Fruit fly (Drosophila melanogaster) whole organism, embryonic: ENCODE results near the gene CG31365.
A peak's percentile ranks its signal among the peaks of the same experiment; 100 is the strongest.

Experiments used
- Bdp1 ChIP-seq: fragments of 200-800 bp; sonication (Bioruptor generic); optimal IDR thresholded peaks from 3 replicates; lab custom pipeline; 2016; ENCODE audit warnings: missing biosample characterization, missing genetic modification characterization
- C15 ChIP-seq: fragments of 200-800 bp; sonication (Bioruptor generic); IDR thresholded peaks from 3 replicates; pipeline ENCODE4 v1.3.6; 2022; ENCODE audit warnings: missing biosample characterization, missing genetic modification characterization
- CG10565 ChIP-seq: fragments of 200-800 bp; sonication (Bioruptor generic); optimal IDR thresholded peaks from 3 replicates; lab custom pipeline; 2016; ENCODE audit warnings: missing biosample characterization, mild to moderate bottlenecking, missing genetic modification characterization
- CG12104 ChIP-seq: fragments of 200-800 bp; sonication (Bioruptor generic); optimal IDR thresholded peaks from 3 replicates; lab custom pipeline; 2016; ENCODE audit warnings: missing biosample characterization, missing genetic modification characterization
- CG12219 ChIP-seq: fragments of 200-800 bp; sonication (Bioruptor generic); optimal IDR thresholded peaks from 3 replicates; lab custom pipeline; 2018; ENCODE audit warnings: missing biosample characterization, mild to moderate bottlenecking, missing genetic modification characterization
- CG13775 ChIP-seq: fragments of 200-800 bp; sonication (Bioruptor generic); optimal IDR thresholded peaks from 3 replicates; lab custom pipeline; 2017; ENCODE audit warnings: missing biosample characterization, mild to moderate bottlenecking, missing genetic modification characterization
- CG17802 ChIP-seq: fragments of 200-800 bp; sonication (Bioruptor generic); optimal IDR thresholded peaks from 2 replicates; lab custom pipeline; 2018; ENCODE audit warnings: missing biosample characterization, mild to moderate bottlenecking, missing genetic modification characterization, moderate library complexity
- CG2129 ChIP-seq: fragments of 200-800 bp; sonication (Bioruptor generic); IDR thresholded peaks from 2 replicates; pipeline ENCODE4 v1.3.6; 2022; ENCODE audit warnings: missing biosample characterization, missing genetic modification characterization; ENCODE audit not compliant: partially characterized antibody
- CG6272 ChIP-seq: fragments of 200-800 bp; sonication (Bioruptor generic); IDR thresholded peaks from 2 replicates; pipeline ENCODE4 v1.3.6; 2022; ENCODE audit warnings: missing biosample characterization, missing genetic modification characterization
- CG6765 ChIP-seq: fragments of 200-800 bp; sonication (Bioruptor generic); optimal IDR thresholded peaks from 3 replicates; lab custom pipeline; 2017; ENCODE audit warnings: missing biosample characterization, mild to moderate bottlenecking, missing genetic modification characterization
- CG7745 ChIP-seq: fragments of 200-800 bp; sonication (Bioruptor generic); optimal IDR thresholded peaks from 2 replicates; lab custom pipeline; 2018; ENCODE audit warnings: missing biosample characterization, mild to moderate bottlenecking, missing genetic modification characterization, moderate library complexity
- CG7987 ChIP-seq: fragments of 200-800 bp; sonication (Bioruptor generic); optimal IDR thresholded peaks from 2 replicates; lab custom pipeline; 2018; ENCODE audit warnings: missing biosample characterization, mild to moderate bottlenecking, missing genetic modification characterization, moderate library complexity
- CG8944 ChIP-seq: fragments of 200-800 bp; sonication (Bioruptor generic); optimal IDR thresholded peaks from 3 replicates; lab custom pipeline; 2016; ENCODE audit warnings: missing biosample characterization, missing genetic modification characterization
- CG9609 ChIP-seq: fragments of 200-800 bp; sonication (Bioruptor generic); optimal IDR thresholded peaks from 3 replicates; lab custom pipeline; 2016; ENCODE audit warnings: missing biosample characterization, missing genetic modification characterization
- CHES-1-like ChIP-seq: fragments of 200-800 bp; sonication (Bioruptor generic); optimal IDR thresholded peaks from 2 replicates; lab custom pipeline; 2016; ENCODE audit warnings: missing biosample characterization, missing genetic modification characterization
- CTCF ChIP-seq: fragments of 200-800 bp; sonication (Bioruptor generic); optimal IDR thresholded peaks from 2 replicates; lab custom pipeline; 2017; ENCODE audit warnings: missing biosample characterization, mild to moderate bottlenecking, missing genetic modification characterization, moderate library complexity
- Dfd ChIP-seq, 2 experiments: fragments of >200 bp; optimal IDR thresholded peaks; 2 replicates each; lab custom pipeline; 2017; ENCODE audit warnings: missing biosample characterization in 2 of 2, missing genetic modification characterization in 2 of 2
- Drgx ChIP-seq: fragments of 200-800 bp; sonication (Bioruptor generic); IDR thresholded peaks from 2 replicates; pipeline ENCODE4 v1.3.6; 2022; ENCODE audit warnings: missing biosample characterization, missing genetic modification characterization
- Ets65A ChIP-seq: fragments of 200-800 bp; sonication (Bioruptor generic); peaks from one replicate; lab custom pipeline; 2016; ENCODE audit warnings: missing biosample characterization, missing genetic modification characterization
- HLH54F ChIP-seq: fragments of 200-800 bp; sonication (Bioruptor generic); optimal IDR thresholded peaks from 3 replicates; lab custom pipeline; 2016; ENCODE audit warnings: missing biosample characterization, missing genetic modification characterization
- Hey ChIP-seq: fragments of 200-800 bp; sonication (Bioruptor generic); optimal IDR thresholded peaks from 3 replicates; lab custom pipeline; 2018; ENCODE audit warnings: missing biosample characterization, mild to moderate bottlenecking, missing genetic modification characterization
- Hr51 ChIP-seq, 2 experiments: fragments of 200-800 bp; sonication (Bioruptor generic); optimal IDR thresholded peaks; 2 replicates in 1 of 2; 3 replicates in 1 of 2; lab custom pipeline; 2016 to 2018; ENCODE audit warnings: missing biosample characterization in 2 of 2, missing genetic modification characterization in 2 of 2, mild to moderate bottlenecking in 1 of 2, moderate library complexity in 1 of 2
- Meics ChIP-seq: fragments of 200-800 bp; sonication (Bioruptor generic); optimal IDR thresholded peaks from 2 replicates; lab custom pipeline; 2017; ENCODE audit warnings: missing biosample characterization, mild to moderate bottlenecking, missing genetic modification characterization
- NFAT ChIP-seq: fragments of 200-800 bp; sonication (Bioruptor generic); IDR thresholded peaks from 2 replicates; pipeline ENCODE4 v1.3.6; 2022; ENCODE audit warnings: missing biosample characterization, missing genetic modification characterization
- Oli ChIP-seq: fragments of 200-800 bp; sonication (Bioruptor generic); optimal IDR thresholded peaks from 2 replicates; lab custom pipeline; 2018; ENCODE audit warnings: missing biosample characterization, mild to moderate bottlenecking, missing genetic modification characterization, moderate library complexity
- Optix ChIP-seq: fragments of 200-800 bp; sonication (Bioruptor generic); IDR thresholded peaks from 3 replicates; pipeline ENCODE4 v1.3.6; 2022; ENCODE audit warnings: missing biosample characterization, missing genetic modification characterization
- Pdp1 ChIP-seq, 2 experiments: fragments of 200-800 bp; sonication (Bioruptor generic); optimal IDR thresholded peaks; 3 replicates each; lab custom pipeline; 2016; ENCODE audit warnings: missing biosample characterization in 2 of 2, missing genetic modification characterization in 2 of 2, mild to moderate bottlenecking in 1 of 2, moderate library complexity in 1 of 2
- Ptx1 ChIP-seq: fragments of 200-800 bp; sonication (Bioruptor generic); IDR thresholded peaks from 2 replicates; pipeline ENCODE4 v1.3.6; 2022; ENCODE audit warnings: missing biosample characterization, missing genetic modification characterization
- Sox100B ChIP-seq: fragments of 200-800 bp; sonication (Bioruptor generic); optimal IDR thresholded peaks from 3 replicates; lab custom pipeline; 2018; ENCODE audit warnings: missing biosample characterization, mild to moderate bottlenecking, missing genetic modification characterization
- Sox102F ChIP-seq: fragments of 200-800 bp; sonication (Bioruptor generic); optimal IDR thresholded peaks from 2 replicates; lab custom pipeline; 2018; ENCODE audit warnings: missing biosample characterization, mild to moderate bottlenecking, missing genetic modification characterization, moderate library complexity
- ash1 ChIP-seq: fragments of 200-800 bp; sonication (Bioruptor generic); optimal IDR thresholded peaks from 2 replicates; lab custom pipeline; 2018; ENCODE audit warnings: missing biosample characterization, mild to moderate bottlenecking, missing genetic modification characterization
- bbx ChIP-seq: fragments of 200-800 bp; sonication (Bioruptor generic); IDR thresholded peaks from 2 replicates; pipeline ENCODE4 v1.3.6; 2022; ENCODE audit warnings: missing biosample characterization, missing genetic modification characterization; ENCODE audit not compliant: partially characterized antibody
- bcd ChIP-seq: fragments of 200-800 bp; sonication (Bioruptor generic); optimal IDR thresholded peaks from 2 replicates; lab custom pipeline; 2017; ENCODE audit warnings: missing biosample characterization, mild to moderate bottlenecking, missing genetic modification characterization
- br ChIP-seq: fragments of >200 bp; optimal IDR thresholded peaks from 2 replicates; lab custom pipeline; 2017
- cato ChIP-seq: fragments of 200-800 bp; sonication (Bioruptor generic); optimal IDR thresholded peaks from 2 replicates; lab custom pipeline; 2016; ENCODE audit warnings: missing biosample characterization, missing genetic modification characterization, borderline replicate concordance
- crc ChIP-seq: fragments of 200-800 bp; sonication (Bioruptor generic); optimal IDR thresholded peaks from 2 replicates; lab custom pipeline; 2016; ENCODE audit warnings: missing biosample characterization, missing genetic modification characterization
- croc ChIP-seq: fragments of 200-800 bp; sonication (Bioruptor generic); conservative IDR thresholded peaks from 3 replicates; pipeline ENCODE4 v1.3.6; 2022; ENCODE audit warnings: missing biosample characterization, missing genetic modification characterization
- crol ChIP-seq: fragments of 200-800 bp; sonication (Bioruptor generic); IDR thresholded peaks from 2 replicates; pipeline ENCODE4 v1.3.6; 2022; ENCODE audit warnings: missing biosample characterization, missing genetic modification characterization
- dan ChIP-seq: fragments of 200-800 bp; sonication (Bioruptor generic); IDR thresholded peaks from 2 replicates; pipeline ENCODE4 v1.3.6; 2022; ENCODE audit warnings: missing biosample characterization, missing genetic modification characterization
- fd3F ChIP-seq: fragments of 200-800 bp; sonication (Bioruptor generic); optimal IDR thresholded peaks from 2 replicates; lab custom pipeline; 2018; ENCODE audit warnings: missing biosample characterization, mild to moderate bottlenecking, missing genetic modification characterization, moderate library complexity
- hth ChIP-seq: fragments of >200 bp; optimal IDR thresholded peaks from 2 replicates; lab custom pipeline; 2017; ENCODE audit warnings: inconsistent platforms
- kay ChIP-seq: fragments of 200-800 bp; sonication (Bioruptor generic); optimal IDR thresholded peaks from 2 replicates; lab custom pipeline; 2016; ENCODE audit warnings: missing biosample characterization, missing genetic modification characterization
- lilli ChIP-seq: fragments of 200-800 bp; sonication (Bioruptor generic); optimal IDR thresholded peaks from 3 replicates; lab custom pipeline; 2016; ENCODE audit warnings: missing biosample characterization, missing genetic modification characterization
- lola ChIP-seq, 3 experiments: fragments of >200 bp in 2 of 3; fragments of 200-800 bp in 1 of 3; sonication (Bioruptor generic) in 1 of 3; optimal IDR thresholded peaks; 2 replicates each; lab custom pipeline; 2017 to 2019; ENCODE audit warnings: missing biosample characterization in 3 of 3, missing genetic modification characterization in 3 of 3, mild to moderate bottlenecking in 1 of 3, moderate library complexity in 1 of 3
- mirr ChIP-seq: fragments of 200-800 bp; sonication (Bioruptor generic); optimal IDR thresholded peaks from 3 replicates; lab custom pipeline; 2018; ENCODE audit warnings: missing biosample characterization, mild to moderate bottlenecking, missing genetic modification characterization
- nerfin-2 ChIP-seq: fragments of 200-800 bp; sonication (Bioruptor generic); IDR thresholded peaks from 2 replicates; pipeline ENCODE4 v1.3.6; 2022; ENCODE audit warnings: missing biosample characterization, missing genetic modification characterization; ENCODE audit not compliant: partially characterized antibody
- row ChIP-seq: fragments of 200-800 bp; sonication (Bioruptor generic); IDR thresholded peaks from 3 replicates; pipeline ENCODE4 v1.3.6; 2022; ENCODE audit warnings: missing biosample characterization, missing genetic modification characterization
- scrt ChIP-seq: fragments of 200-800 bp; sonication (Bioruptor generic); optimal IDR thresholded peaks from 2 replicates; lab custom pipeline; 2018; ENCODE audit warnings: missing biosample characterization, mild to moderate bottlenecking, missing genetic modification characterization, moderate library complexity
- trem ChIP-seq: fragments of 200-800 bp; optimal IDR thresholded peaks from 3 replicates; lab custom pipeline; 2019; ENCODE audit warnings: missing biosample characterization, mild to moderate bottlenecking, missing genetic modification characterization, moderate library complexity
- ttk ChIP-seq: fragments of 200-800 bp; sonication (Bioruptor generic); IDR thresholded peaks from 2 replicates; pipeline ENCODE4 v2.1.2; 2022; ENCODE audit warnings: missing biosample characterization, missing genetic modification characterization
- zen2 ChIP-seq: fragments of 200-800 bp; sonication (Bioruptor generic); IDR thresholded peaks from 3 replicates; pipeline ENCODE4 v1.3.6; 2022; ENCODE audit warnings: missing biosample characterization, missing genetic modification characterization; ENCODE audit not compliant: partially characterized antibody

Gene CG31365

DNA sequence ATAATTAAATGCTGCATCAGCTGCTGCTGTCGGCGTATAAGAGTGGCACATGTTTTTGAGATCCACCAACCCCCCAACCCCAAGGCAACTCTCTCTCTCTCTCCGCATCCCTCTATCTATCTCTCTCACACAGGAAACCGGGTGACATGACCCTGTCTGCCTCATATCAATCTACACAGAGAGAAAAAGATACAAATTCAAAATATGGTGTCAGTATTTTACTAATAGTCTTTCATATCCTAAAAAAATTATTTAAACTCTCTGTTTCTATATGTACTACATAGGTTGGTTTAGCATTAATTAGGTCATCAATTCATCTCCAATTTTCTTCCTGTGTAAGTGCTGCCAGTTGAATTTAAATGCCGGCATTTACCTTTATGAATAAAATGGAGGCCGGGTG lies 49.2 kb upstream of the CG31365 start (continued):
- TF ChIP-seq Hr51 (GFP tag; optimal IDR thresholded peaks at IDR 0.05; lab: Kevin White, UChicago) = peak; percentile 63 to 95
- peak; percentile 44 for TF ChIP-seq CG7987 (GFP tag; lab: Kevin White, UChicago)
- no peak for TF ChIP-seq CG7745
- TF ChIP-seq CG17802 (tag; lab: Kevin White, UChicago) = peak; percentile 70
- TF ChIP-seq CG8944 (GFP tag; lab: Kevin White, UChicago) = peak; percentile 86
- TF ChIP-seq hth (lab: Kevin White, UChicago) = no peak
- TF ChIP-seq Pdp1 (GFP tag; optimal IDR thresholded peaks at IDR 0.05; lab: Kevin White, UChicago) = peak; percentile 79 to 90
- TF ChIP-seq ttk (GFP tag; lab: Robert Waterston, UW) = peak; percentile 93
- TF ChIP-seq CTCF (GFP tag; lab: Kevin White, UChicago) = peak; percentile 34
- TF ChIP-seq NFAT = peak; percentile 51; the same call in 1 of the 2 replicates
- peak; percentile 92 for TF ChIP-seq CG12219
- peak; percentile 74 for TF ChIP-seq scrt (GFP tag; lab: Kevin White, UChicago)
- peak; percentile 85 for TF ChIP-seq Sox100B (GFP tag; lab: Kevin White, UChicago)
- TF ChIP-seq ash1 = no peak
- TF ChIP-seq nerfin-2 (GFP tag; lab: Robert Waterston, UW) = no peak
- TF ChIP-seq mirr (GFP tag; lab: Kevin White, UChicago) = no peak
- TF ChIP-seq zen2 (GFP tag; lab: Robert Waterston, UW) = no peak
- peak; percentile 71 for TF ChIP-seq Bdp1
- peak; percentile 92 for TF ChIP-seq Ptx1 (GFP tag; lab: Robert Waterston, UW)
- peak; percentile 79 for TF ChIP-seq cato
- no peak for TF ChIP-seq CG2129 (GFP tag; lab: Robert Waterston, UW)
- TF ChIP-seq lola (GFP tag; optimal IDR thresholded peaks at IDR 0.05; lab: Kevin White, UChicago) = peak in 1 of 3 experiments; percentile 90
- TF ChIP-seq Hey (tag; lab: Kevin White, UChicago) = no peak
- peak; percentile 84 for TF ChIP-seq crc (GFP tag; lab: Kevin White, UChicago)
- peak; percentile 73; the same call in 2 of the 3 replicates for TF ChIP-seq C15 (GFP tag; lab: Robert Waterston, UW)
- TF ChIP-seq Drgx (GFP tag; lab: Robert Waterston, UW) = peak; percentile 89
- TF ChIP-seq CG6765 (GFP tag; lab: Kevin White, UChicago) = peak; percentile 63
- peak; percentile 67; the same call in 1 of the 2 replicates for TF ChIP-seq dan (GFP tag; lab: Robert Waterston, UW)
- peak; percentile 66 for TF ChIP-seq Meics (GFP tag; lab: Kevin White, UChicago)
- peak; percentile 88 for TF ChIP-seq CG12104
- peak; percentile 97 for TF ChIP-seq Sox102F (GFP tag; lab: Kevin White, UChicago)
- TF ChIP-seq CG13775 (GFP tag; lab: Kevin White, UChicago) = peak; percentile 78
- peak; percentile 97 for TF ChIP-seq Ets65A
- TF ChIP-seq kay (GFP tag; lab: Kevin White, UChicago) = peak; percentile 83
- TF ChIP-seq bcd (GFP tag; lab: Kevin White, UChicago) = peak; percentile 89
- TF ChIP-seq CG9609 (GFP tag; lab: Kevin White, UChicago) = peak; percentile 86
- TF ChIP-seq br (lab: Kevin White, UChicago) = no peak
- TF ChIP-seq Dfd (GFP tag; optimal IDR thresholded peaks at IDR 0.05; lab: Kevin White, UChicago) = no peak
- TF ChIP-seq CG10565 = peak; percentile 56
- TF ChIP-seq CHES-1-like (GFP tag; lab: Kevin White, UChicago) = peak; percentile 83
- peak; percentile 52 for TF ChIP-seq fd3F (GFP tag; lab: Kevin White, UChicago)
- peak; percentile 90 for TF ChIP-seq row (GFP tag; lab: Robert Waterston, UW)
- peak; percentile 86 for TF ChIP-seq croc (GFP tag; lab: Robert Waterston, UW)
- TF ChIP-seq lilli (GFP tag; lab: Kevin White, UChicago) = peak; percentile 82
- peak; percentile 65 for TF ChIP-seq crol (GFP tag; lab: Robert Waterston, UW)
- peak; percentile 48; the same call in 1 of the 3 replicates for TF ChIP-seq Optix (GFP tag; lab: Robert Waterston, UW)
- peak; percentile 88 for TF ChIP-seq trem (tag; lab: Kevin White, UChicago)
- peak; percentile 75 for TF ChIP-seq HLH54F (GFP tag; lab: Kevin White, UChicago)
- TF ChIP-seq bbx (GFP tag; lab: Robert Waterston, UW) = no peak
- TF ChIP-seq CG6272 (GFP tag; lab: Robert Waterston, UW) = peak; percentile 85
- peak; percentile 94 for TF ChIP-seq Oli (tag; lab: Kevin White, UChicago)
